Worm (Caenorhabditis elegans) whole organism, mixed stage, embryonic: ENCODE data around the gene Y51H4A.24.
"Not testable (repeated sequence)": the region's sequence is repeated elsewhere in the genome, so short reads cannot be mapped to it uniquely, and the experiment has no call there.

ENCODE experiments used
- ceh-43 ChIP-seq: fragments of 200-800 bp; sonication (Bioruptor generic); optimal IDR thresholded peaks from 2 replicates; lab custom pipeline; 2018; ENCODE audit warnings: mild to moderate bottlenecking, missing genetic modification characterization, moderate library complexity, missing compliant biosample characterization
- elt-1 ChIP-seq: sonication (generic microtip); optimal IDR thresholded peaks from 2 replicates; lab custom pipeline; 2017; ENCODE audit warnings: missing genetic modification characterization, mild to moderate bottlenecking, missing compliant biosample characterization, antibody characterized with exemption, moderate library complexity, borderline replicate concordance; ENCODE audit not compliant: insufficient read depth
- nhr-237 ChIP-seq: fragments of 150-350 bp; optimal IDR thresholded peaks from 2 replicates; lab custom pipeline; 2014; ENCODE audit warnings: missing biosample characterization, missing genetic modification characterization
- nhr-76 ChIP-seq: sonication (generic microtip); optimal IDR thresholded peaks from 2 replicates; lab custom pipeline; 2017; ENCODE audit warnings: missing biosample characterization, missing genetic modification characterization
- pha-4 ChIP-seq: fragments of 150-350 bp; optimal IDR thresholded peaks from 2 replicates; lab custom pipeline; 2018; ENCODE audit warnings: missing biosample characterization, missing genetic modification reagents, missing genetic modification characterization
- unc-39 ChIP-seq: fragments of 150-350 bp; optimal IDR thresholded peaks from 2 replicates; lab custom pipeline; 2014; ENCODE audit warnings: missing biosample characterization, missing genetic modification characterization

ce11 chrIV:16755771-16756170, 15.1 kb upstream of the Y51H4A.24 start, which contains the start of gene Y43D4A.2:
- TF ChIP-seq nhr-76 (tag; lab: Kevin White, UChicago); nhr-237; unc-39 (tag; lab: Kevin White, UChicago); pha-4 (tag; lab: Kevin White, UChicago); elt-1 (tag; lab: Kevin White, UChicago); ceh-43 (GFP tag; lab: Kevin White, UChicago): not testable (repeated sequence)
